Worm (Caenorhabditis elegans): ENCODE results near the gene rpb-8.

rpb-8 gene

ce11 chrIII:4909938-4910337 lies 7.9 kb downstream of the rpb-8 start, which contains the start of gene F26F4.12:
TSS of gene F26F4.12 (minus strand) at chrIII:4910038.
- TF ChIP-seq ztf-11 (tag; optimal IDR thresholded peaks at IDR 0.05) (no peak), nhr-77 (tag; optimal IDR thresholded peaks at IDR 0.05) (no peak), crh-2 (tag; optimal IDR thresholded peaks at IDR 0.05) (no peak), nhr-11 (tag; optimal IDR thresholded peaks at IDR 0.05) (no peak), unc-39 (tag; optimal IDR thresholded peaks at IDR 0.05) (no peak), ceh-16 (tag; optimal IDR thresholded peaks at IDR 0.05) (no peak), sem-4 (tag; optimal IDR thresholded peaks at IDR 0.05) (no peak), Y55F3AM.14 (GFP tag; optimal IDR thresholded peaks at IDR 0.05) (no peak)

ce11 chrIII:4906896-4907295 lies 10.9 kb downstream of the rpb-8 start, which contains the start of gene rom-1:
TSS of gene rom-1 (plus strand) at chrIII:4907196.
- TF ChIP-seq lin-13 (GFP tag; optimal IDR thresholded peaks at IDR 0.05) (no peak), nhr-129 (tag; optimal IDR thresholded peaks at IDR 0.05) (no peak), nhr-6 (tag; optimal IDR thresholded peaks at IDR 0.05) (no peak), ceh-16 (tag; optimal IDR thresholded peaks at IDR 0.05) (no peak), crh-2 (tag; optimal IDR thresholded peaks at IDR 0.05) (no peak), unc-39 (tag; optimal IDR thresholded peaks at IDR 0.05) (no peak), gmeb-1 (tag; optimal IDR thresholded peaks at IDR 0.05) (no peak), blmp-1 (tag; optimal IDR thresholded peaks at IDR 0.05; ENCODE audit: insufficient read depth) (no peak), lsy-2 (tag; optimal IDR thresholded peaks at IDR 0.05) (no peak), nhr-11 (tag; optimal IDR thresholded peaks at IDR 0.05) (no peak), ama-1 (optimal IDR thresholded peaks at IDR 0.05) (no peak), sma-3 (GFP tag; optimal IDR thresholded peaks at IDR 0.05) (no peak), ztf-1 (GFP tag; conservative IDR thresholded peaks at IDR 0.05) (no peak), mdl-1 (tag; optimal IDR thresholded peaks at IDR 0.05) (no peak), nhr-237 (tag; optimal IDR thresholded peaks at IDR 0.05) (no peak), unc-55 (GFP tag; optimal IDR thresholded peaks at IDR 0.05) (no peak), elt-3 (tag; optimal IDR thresholded peaks at IDR 0.05) (no peak)

- TF ChIP-seq fos-1 (tag; optimal IDR thresholded peaks at IDR 0.05) (peak; percentile 99), gmeb-1 (tag; optimal IDR thresholded peaks at IDR 0.05) (peak; percentile 20), blmp-1 (tag; optimal IDR thresholded peaks at IDR 0.05; ENCODE audit: insufficient read depth) (no peak), unc-62 (GFP tag; optimal IDR thresholded peaks at IDR 0.05) (no peak), lsy-2 (tag; optimal IDR thresholded peaks at IDR 0.05) (no peak)
Observed at ce11 chrIII:4906365-4906764, 11.4 kb downstream of the rpb-8 start.

- TF ChIP-seq ZK546.5 (tag; optimal IDR thresholded peaks at IDR 0.05) = no peak
- peak; percentile 17 for TF ChIP-seq gmeb-1 (tag; optimal IDR thresholded peaks at IDR 0.05)
- TF ChIP-seq elt-1 (tag; optimal IDR thresholded peaks at IDR 0.05) = no peak
- peak; percentile 55 for TF ChIP-seq C34F6.9 (tag; optimal IDR thresholded peaks at IDR 0.05)
- TF ChIP-seq unc-39 (tag; optimal IDR thresholded peaks at IDR 0.05) = no peak
- no peak for TF ChIP-seq dmd-4 (tag; optimal IDR thresholded peaks at IDR 0.05)
- no peak for TF ChIP-seq unc-62 (GFP tag; optimal IDR thresholded peaks at IDR 0.05)
- TF ChIP-seq sma-3 (GFP tag; optimal IDR thresholded peaks at IDR 0.05) = no peak
- TF ChIP-seq unc-55 (GFP tag; optimal IDR thresholded peaks at IDR 0.05) = peak; percentile 21
- peak; percentile 36 for TF ChIP-seq fos-1 (tag; optimal IDR thresholded peaks at IDR 0.05)
- no peak for TF ChIP-seq ztf-11 (tag; optimal IDR thresholded peaks at IDR 0.05)
- TF ChIP-seq ztf-1 (GFP tag; conservative IDR thresholded peaks at IDR 0.05) = no peak
- TF ChIP-seq nhr-129 (tag; optimal IDR thresholded peaks at IDR 0.05) = peak; percentile 16
- TF ChIP-seq lsy-2 (tag; optimal IDR thresholded peaks at IDR 0.05) = peak in 1 of 2 experiments; percentile 41
- no peak for TF ChIP-seq lin-11 (tag; optimal IDR thresholded peaks at IDR 0.05)
- no peak for TF ChIP-seq peb-1 (tag; optimal IDR thresholded peaks at IDR 0.05)
- no peak for TF ChIP-seq nhr-12 (tag; optimal IDR thresholded peaks at IDR 0.05)
- TF ChIP-seq nhr-77 (tag; optimal IDR thresholded peaks at IDR 0.05) = no peak
- no peak for TF ChIP-seq alr-1 (tag; optimal IDR thresholded peaks at IDR 0.05)
- no peak for TF ChIP-seq egl-27 (tag; optimal IDR thresholded peaks at IDR 0.05)
- no peak for TF ChIP-seq sem-4 (tag; optimal IDR thresholded peaks at IDR 0.05)
- no peak for TF ChIP-seq ceh-16 (tag; optimal IDR thresholded peaks at IDR 0.05)
- no peak for TF ChIP-seq nhr-11 (tag; optimal IDR thresholded peaks at IDR 0.05)
- TF ChIP-seq lin-39 (tag; optimal IDR thresholded peaks at IDR 0.05) = no peak
- peak; percentile 28 for TF ChIP-seq F13H6.1 (tag; optimal IDR thresholded peaks at IDR 0.05)
- TF ChIP-seq skn-1 (tag; optimal IDR thresholded peaks at IDR 0.05) = no peak
- TF ChIP-seq blmp-1 (tag; optimal IDR thresholded peaks at IDR 0.05; ENCODE audit: insufficient read depth) = no peak
- TF ChIP-seq zag-1 (tag; optimal IDR thresholded peaks at IDR 0.05) = no peak
- TF ChIP-seq nhr-10 (tag; optimal IDR thresholded peaks at IDR 0.05) = no peak
Observed at ce11 chrIII:4905405-4905804, 12.4 kb downstream of the rpb-8 start, which contains the start of gene F26F4.8. TSS of gene F26F4.8 (minus strand) at chrIII:4905473.
